Fruit fly (Drosophila melanogaster): ENCODE data around the gene gudu.
A peak's percentile ranks its signal among the peaks of the same experiment; 100 is the strongest.

Gene gudu

DNA sequence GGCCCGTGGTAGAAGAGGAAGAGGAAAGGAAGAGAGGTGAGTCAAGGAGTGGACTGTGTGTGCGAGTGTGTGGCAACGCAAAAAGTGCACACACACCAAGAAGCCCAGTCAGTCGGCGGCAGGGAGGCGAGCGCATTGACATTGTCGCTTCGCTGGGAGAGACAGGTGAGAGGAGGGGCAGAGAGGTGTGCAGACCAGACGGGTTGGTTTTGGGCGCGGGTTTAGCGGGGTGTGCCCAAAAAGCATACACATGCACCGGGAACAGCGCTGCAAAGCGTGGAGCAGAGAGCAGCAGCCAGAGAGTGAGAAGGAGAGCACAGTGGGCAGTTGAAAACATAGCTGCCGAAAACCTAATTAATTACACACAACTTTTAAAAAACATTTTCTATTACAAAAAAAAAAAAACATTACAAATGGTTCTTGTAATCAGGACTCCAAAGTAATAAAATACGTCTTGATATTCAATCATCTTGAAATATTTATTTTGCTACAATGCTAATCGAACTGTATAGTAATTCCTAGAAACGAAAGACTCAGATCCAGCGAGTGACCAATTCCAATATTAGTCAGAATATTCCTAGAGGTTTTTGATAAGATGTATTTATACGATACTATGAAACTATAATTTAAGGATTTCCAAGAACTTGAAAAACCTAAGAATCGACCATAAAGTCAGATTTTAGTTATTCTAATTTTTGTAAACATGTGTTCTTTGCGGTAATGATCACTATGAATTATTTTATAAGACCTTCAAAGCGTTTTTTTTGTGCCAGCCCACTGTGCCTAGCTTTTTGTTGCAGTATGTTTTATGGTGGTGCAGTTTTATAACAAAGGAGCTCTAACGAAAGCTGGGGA, 34.3 kb downstream of the gudu start (continued):
- TF ChIP-seq CG4820 (GFP tag; optimal IDR thresholded peaks at IDR 0.05) (peak; percentile 21), Sox100B (GFP tag; optimal IDR thresholded peaks at IDR 0.05) (peak; percentile 4), CG32767 (GFP tag; IDR thresholded peaks at IDR 0.05) (no peak), psq (GFP tag; optimal IDR thresholded peaks at IDR 0.05) (no peak), ham (GFP tag; IDR thresholded peaks at IDR 0.05) (no peak), ken (GFP tag; IDR thresholded peaks at IDR 0.05) (peak; percentile 50; the same call in 1 of the 3 replicates), CG7745 (tag; optimal IDR thresholded peaks at IDR 0.05) (no peak), Vsx1 (GFP tag; optimal IDR thresholded peaks at IDR 0.05) (no peak), tap (tag; optimal IDR thresholded peaks at IDR 0.05) (no peak), Xrp1 (GFP tag; IDR thresholded peaks at IDR 0.05) (0 out of 2 replicates have a peak, but pooled peaks have one; percentile 15), dan (GFP tag; IDR thresholded peaks at IDR 0.05) (no peak), H15 (GFP tag; IDR thresholded peaks at IDR 0.05) (0 out of 3 replicates have a peak, but pooled peaks have one; percentile 11), nom (GFP tag; optimal IDR thresholded peaks at IDR 0.05) (peak; percentile 40), Bgb (GFP tag; IDR thresholded peaks at IDR 0.05; ENCODE audit: partially characterized antibody) (no peak), Doc2 (GFP tag; IDR thresholded peaks at IDR 0.05) (no peak), Fer3 (tag; optimal IDR thresholded peaks at IDR 0.05) (no peak), CG9876 (GFP tag; optimal IDR thresholded peaks at IDR 0.05) (no peak), corto (GFP tag; optimal IDR thresholded peaks at IDR 0.05) (no peak), CG15601 (tag; optimal IDR thresholded peaks at IDR 0.05) (peak; percentile 0), gro (GFP tag; optimal IDR thresholded peaks at IDR 0.05) (no peak), CG14965 (GFP tag; optimal IDR thresholded peaks at IDR 0.05; ENCODE audit: borderline replicate concordance) (no peak), CG8388 (GFP tag; optimal IDR thresholded peaks at IDR 0.05) (no peak), CG17802 (tag; optimal IDR thresholded peaks at IDR 0.05) (no peak), dmrt99B (tag; optimal IDR thresholded peaks at IDR 0.05) (peak; percentile 15), CG8924 (tag; optimal IDR thresholded peaks at IDR 0.05) (no peak), CG7928 (GFP tag; optimal IDR thresholded peaks at IDR 0.05) (no peak), jing (GFP tag; optimal IDR thresholded peaks at IDR 0.05) (no peak), Fer1 (GFP tag; optimal IDR thresholded peaks at IDR 0.05) (no peak), CG17829 (tag; optimal IDR thresholded peaks at IDR 0.05) (no peak), pum (GFP tag; optimal IDR thresholded peaks at IDR 0.05) (no peak), tll (GFP tag; optimal IDR thresholded peaks at IDR 0.05) (no peak), bsh (GFP tag; optimal IDR thresholded peaks at IDR 0.05) (peak in 1 of 2 experiments; percentile 73), kni (GFP tag; optimal IDR thresholded peaks at IDR 0.05) (peak; percentile 16), Atf6 (GFP tag; IDR thresholded peaks at IDR 0.05) (no peak), fd96Cb (tag; optimal IDR thresholded peaks at IDR 0.05) (no peak), rib (GFP tag; IDR thresholded peaks at IDR 0.05) (peak; percentile 28; the same call in 1 of the 2 replicates), Tbp (GFP tag; optimal IDR thresholded peaks at IDR 0.05) (no peak), cwo (GFP tag; optimal IDR thresholded peaks at IDR 0.05) (no peak), CG3163 (GFP tag; optimal IDR thresholded peaks at IDR 0.05) (no peak), abd-A (tag; optimal IDR thresholded peaks at IDR 0.05) (no peak), CG6654 (GFP tag; optimal IDR thresholded peaks at IDR 0.05) (no peak), otp (GFP tag; IDR thresholded peaks at IDR 0.05) (no peak), crp (GFP tag; optimal IDR thresholded peaks at IDR 0.05) (no peak), CG3407 (GFP tag; optimal IDR thresholded peaks at IDR 0.05) (peak; percentile 3), phol (tag; optimal IDR thresholded peaks at IDR 0.05) (peak; percentile 24), bigmax (GFP tag; optimal IDR thresholded peaks at IDR 0.05) (no peak), CG2678 (tag; optimal IDR thresholded peaks at IDR 0.05) (peak; percentile 7), gsb (GFP tag; IDR thresholded peaks at IDR 0.05) (0 out of 2 replicates have a peak, but pooled peaks have one; percentile 13)

All from whole organism, embryonic.